Fruit fly (Drosophila melanogaster) whole organism, prepupa: ENCODE data around the gene cocoon.

Source experiments
- Blimp-1 ChIP-seq: fragments of 200-800 bp; sonication (Bioruptor generic); optimal IDR thresholded peaks from 3 replicates; lab custom pipeline; 2017; ENCODE audit warnings: missing biosample characterization, missing genetic modification characterization, mild to moderate bottlenecking, moderate library complexity, missing genetic modification reagents
- CG3919 ChIP-seq: fragments of 200-800 bp; sonication (Bioruptor generic); optimal IDR thresholded peaks from 3 replicates; lab custom pipeline; 2016; ENCODE audit warnings: missing biosample characterization, missing genetic modification characterization
- CG6792 ChIP-seq: fragments of 200-800 bp; sonication (Bioruptor generic); optimal IDR thresholded peaks from 3 replicates; lab custom pipeline; 2016; ENCODE audit warnings: missing biosample characterization, missing genetic modification characterization
- CG6854 ChIP-seq: fragments of 200-800 bp; sonication (Bioruptor generic); optimal IDR thresholded peaks from 2 replicates; lab custom pipeline; 2017; ENCODE audit warnings: missing biosample characterization, mild to moderate bottlenecking, missing genetic modification characterization
- CG8632 ChIP-seq: fragments of 200-800 bp; sonication (Bioruptor generic); optimal IDR thresholded peaks from 3 replicates; lab custom pipeline; 2016; ENCODE audit warnings: missing biosample characterization, missing genetic modification characterization
- Hr4 ChIP-seq: fragments of 200-800 bp; sonication (Bioruptor generic); optimal IDR thresholded peaks from 3 replicates; lab custom pipeline; 2016; ENCODE audit warnings: missing biosample characterization, missing genetic modification characterization
- OdsH ChIP-seq: fragments of 200-800 bp; sonication (Bioruptor generic); optimal IDR thresholded peaks from 3 replicates; lab custom pipeline; 2016; ENCODE audit warnings: missing biosample characterization, missing genetic modification characterization
- Sox102F ChIP-seq: fragments of 200-800 bp; sonication (Bioruptor generic); optimal IDR thresholded peaks from 2 replicates; lab custom pipeline; 2016; ENCODE audit warnings: missing biosample characterization, mild to moderate bottlenecking, missing genetic modification characterization
- vri ChIP-seq: fragments of 200-800 bp; sonication (Bioruptor generic); optimal IDR thresholded peaks from 3 replicates; lab custom pipeline; 2016; ENCODE audit warnings: missing biosample characterization, mild to moderate bottlenecking, missing genetic modification characterization

DNA sequence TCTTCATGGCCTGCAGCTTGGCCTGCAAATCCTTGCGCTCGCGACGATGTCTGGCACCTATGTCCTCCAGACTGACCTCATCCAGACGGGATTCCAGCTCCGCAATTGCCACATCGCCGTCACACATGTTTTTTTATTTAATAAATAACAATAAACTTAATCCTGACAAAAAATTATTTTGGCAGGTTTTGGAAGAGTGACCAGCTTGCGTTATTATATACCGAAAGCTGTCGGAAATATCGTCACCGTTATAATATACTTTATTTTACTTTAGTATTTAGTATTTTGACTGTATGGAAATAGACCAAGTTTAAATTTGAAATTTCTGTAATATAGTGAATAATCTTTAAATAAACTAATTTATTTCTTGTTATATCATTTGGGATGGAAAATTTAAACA, 30.8 kb upstream of the cocoon start, which contains the start of gene CG7857:
- TF ChIP-seq CG6854 (GFP tag; lab: Kevin White, UChicago) = no peak
- TF ChIP-seq CG3919 (GFP tag; lab: Kevin White, UChicago) = no peak
- TF ChIP-seq vri = no peak
- no peak for TF ChIP-seq CG8632 (GFP tag; lab: Kevin White, UChicago)
- TF ChIP-seq Sox102F (GFP tag; lab: Kevin White, UChicago) = no peak
- no peak for TF ChIP-seq CG6792 (GFP tag; lab: Kevin White, UChicago)
- no peak for TF ChIP-seq OdsH (GFP tag; lab: Kevin White, UChicago)
- TF ChIP-seq Hr4 (GFP tag; lab: Kevin White, UChicago) = no peak
- no peak for TF ChIP-seq Blimp-1
